Fruit fly (Drosophila melanogaster) whole organism, embryonic: ENCODE measurements around the gene MESR6.
A peak's percentile ranks its signal among the peaks of the same experiment; 100 is the strongest.

Experiments used
- Abd-B ChIP-seq: fragments of 200-800 bp; sonication (Bioruptor generic); optimal IDR thresholded peaks from 2 replicates; lab custom pipeline; 2018; ENCODE audit warnings: missing biosample characterization, mild to moderate bottlenecking, missing genetic modification characterization, moderate library complexity
- Ada2b ChIP-seq: fragments of 200-800 bp; sonication (Bioruptor generic); IDR thresholded peaks from 2 replicates; pipeline ENCODE4 v1.3.6; 2022; ENCODE audit warnings: missing biosample characterization, missing genetic modification characterization
- Aef1 ChIP-seq: fragments of 200-800 bp; sonication (Bioruptor generic); IDR thresholded peaks from 3 replicates; pipeline ENCODE4 v1.3.6; 2022; ENCODE audit warnings: missing biosample characterization, missing genetic modification characterization
- Atf3 ChIP-seq: fragments of 200-800 bp; sonication (Bioruptor generic); optimal IDR thresholded peaks from 3 replicates; lab custom pipeline; 2016; ENCODE audit warnings: missing biosample characterization, missing genetic modification characterization
- CG10654 ChIP-seq: fragments of 200-800 bp; sonication (Bioruptor generic); optimal IDR thresholded peaks from 2 replicates; lab custom pipeline; 2016; ENCODE audit warnings: missing biosample characterization, missing genetic modification characterization
- CG11085 ChIP-seq: fragments of 200-800 bp; sonication (Bioruptor generic); IDR thresholded peaks from 2 replicates; pipeline ENCODE4 v1.3.6; 2022; ENCODE audit warnings: missing biosample characterization, missing genetic modification characterization
- CG11093 ChIP-seq: fragments of 200-800 bp; sonication (Bioruptor generic); IDR thresholded peaks from 3 replicates; pipeline ENCODE4 v1.3.6; 2022; ENCODE audit warnings: missing biosample characterization, missing genetic modification characterization
- CG11456 ChIP-seq: fragments of 200-800 bp; sonication (Bioruptor generic); IDR thresholded peaks from 3 replicates; pipeline ENCODE4 v1.3.6; 2022; ENCODE audit warnings: missing biosample characterization, missing genetic modification characterization
- CG11504 ChIP-seq: fragments of 200-800 bp; sonication (Bioruptor generic); optimal IDR thresholded peaks from 3 replicates; lab custom pipeline; 2019; ENCODE audit warnings: missing biosample characterization, mild to moderate bottlenecking, missing genetic modification characterization, moderate library complexity
- CG11723 ChIP-seq: fragments of 200-800 bp; sonication (Bioruptor generic); optimal IDR thresholded peaks from 2 replicates; lab custom pipeline; 2017; ENCODE audit warnings: missing biosample characterization, mild to moderate bottlenecking, missing genetic modification characterization
- CG12659 ChIP-seq: fragments of 200-800 bp; sonication (Bioruptor generic); optimal IDR thresholded peaks from 3 replicates; lab custom pipeline; 2017; ENCODE audit warnings: mild to moderate bottlenecking, missing biosample characterization, missing genetic modification reagents, missing genetic modification characterization
- CG13775 ChIP-seq: fragments of 200-800 bp; sonication (Bioruptor generic); optimal IDR thresholded peaks from 3 replicates; lab custom pipeline; 2017; ENCODE audit warnings: missing biosample characterization, mild to moderate bottlenecking, missing genetic modification characterization
- CG14014 ChIP-seq: fragments of 200-800 bp; sonication (Bioruptor generic); IDR thresholded peaks from 2 replicates; pipeline ENCODE4 v1.3.6; 2022; ENCODE audit warnings: missing biosample characterization, missing genetic modification characterization
- CG15696 ChIP-seq: fragments of 200-800 bp; sonication (Bioruptor generic); optimal IDR thresholded peaks from 2 replicates; lab custom pipeline; 2019; ENCODE audit warnings: missing biosample characterization, mild to moderate bottlenecking, missing genetic modification characterization, moderate library complexity
- CG17359 ChIP-seq: fragments of 200-800 bp; sonication (Bioruptor generic); optimal IDR thresholded peaks from 3 replicates; lab custom pipeline; 2018; ENCODE audit warnings: missing biosample characterization, mild to moderate bottlenecking, missing genetic modification characterization, moderate library complexity
- CG18764 ChIP-seq: fragments of 200-800 bp; sonication (Bioruptor generic); optimal IDR thresholded peaks from 3 replicates; lab custom pipeline; 2016; ENCODE audit warnings: missing biosample characterization, missing genetic modification characterization
- CG2129 ChIP-seq: fragments of 200-800 bp; sonication (Bioruptor generic); IDR thresholded peaks from 2 replicates; pipeline ENCODE4 v1.3.6; 2022; ENCODE audit warnings: missing biosample characterization, missing genetic modification characterization; ENCODE audit not compliant: partially characterized antibody
- CG5953 ChIP-seq: fragments of 200-800 bp; sonication (Bioruptor generic); IDR thresholded peaks from 2 replicates; pipeline ENCODE4 v1.3.6; 2022; ENCODE audit warnings: missing biosample characterization, missing genetic modification characterization
- CG7745 ChIP-seq: fragments of 200-800 bp; sonication (Bioruptor generic); optimal IDR thresholded peaks from 2 replicates; lab custom pipeline; 2018; ENCODE audit warnings: missing biosample characterization, mild to moderate bottlenecking, missing genetic modification characterization, moderate library complexity
- D19B ChIP-seq: fragments of 200-800 bp; sonication (Bioruptor generic); optimal IDR thresholded peaks from 2 replicates; lab custom pipeline; 2017; ENCODE audit warnings: missing biosample characterization, mild to moderate bottlenecking, missing genetic modification characterization
- Elba2 ChIP-seq: fragments of 200-800 bp; sonication (Bioruptor generic); optimal IDR thresholded peaks from 3 replicates; lab custom pipeline; 2016; ENCODE audit warnings: missing biosample characterization, missing genetic modification characterization
- H2.0 ChIP-seq: fragments of 200-800 bp; sonication (Bioruptor generic); IDR thresholded peaks from 2 replicates; pipeline ENCODE4 v1.3.6; 2022; ENCODE audit warnings: missing biosample characterization, missing genetic modification characterization
- Hmr ChIP-seq: fragments of 200-800 bp; sonication (Bioruptor generic); optimal IDR thresholded peaks from 3 replicates; lab custom pipeline; 2017; ENCODE audit warnings: mild to moderate bottlenecking, missing biosample characterization, missing genetic modification reagents, missing genetic modification characterization
- Scr ChIP-seq: fragments of 200-800 bp; sonication (Bioruptor generic); IDR thresholded peaks from 2 replicates; pipeline ENCODE4 v1.3.6; 2022; ENCODE audit warnings: missing biosample characterization, missing genetic modification characterization; ENCODE audit not compliant: partially characterized antibody
- Six4 ChIP-seq: fragments of 200-800 bp; sonication (Bioruptor generic); optimal IDR thresholded peaks from 2 replicates; lab custom pipeline; 2016; ENCODE audit warnings: missing biosample characterization, missing genetic modification characterization
- Ssrp ChIP-seq: fragments of 200-800 bp; sonication (Bioruptor generic); optimal IDR thresholded peaks from 2 replicates; lab custom pipeline; 2018; ENCODE audit warnings: missing biosample characterization, mild to moderate bottlenecking, missing genetic modification characterization, moderate library complexity
- ac ChIP-seq: fragments of 200-800 bp; sonication (Bioruptor generic); optimal IDR thresholded peaks from 3 replicates; lab custom pipeline; 2017; ENCODE audit warnings: missing biosample characterization, mild to moderate bottlenecking, missing genetic modification characterization
- ato ChIP-seq: fragments of 200-800 bp; sonication (Bioruptor generic); IDR thresholded peaks from 2 replicates; pipeline ENCODE4 v1.3.6; 2022; ENCODE audit warnings: missing biosample characterization, missing genetic modification characterization; ENCODE audit not compliant: partially characterized antibody
- bab2 ChIP-seq: fragments of 200-800 bp; sonication (Bioruptor generic); optimal IDR thresholded peaks from 2 replicates; lab custom pipeline; 2016; ENCODE audit warnings: missing biosample characterization, missing genetic modification characterization
- bigmax ChIP-seq: fragments of 200-800 bp; sonication (Bioruptor generic); optimal IDR thresholded peaks from 2 replicates; lab custom pipeline; 2018; ENCODE audit warnings: missing biosample characterization, mild to moderate bottlenecking, missing genetic modification characterization
- cwo ChIP-seq: fragments of 200-800 bp; sonication (Bioruptor generic); optimal IDR thresholded peaks from 3 replicates; lab custom pipeline; 2017; ENCODE audit warnings: missing biosample characterization, missing genetic modification characterization, mild to moderate bottlenecking, moderate library complexity, missing genetic modification reagents
- fu2 ChIP-seq: fragments of 200-800 bp; sonication (Bioruptor generic); optimal IDR thresholded peaks from 2 replicates; lab custom pipeline; 2016; ENCODE audit warnings: missing biosample characterization, missing genetic modification characterization
- ham ChIP-seq: fragments of 200-800 bp; sonication (Bioruptor generic); IDR thresholded peaks from 2 replicates; pipeline ENCODE4 v1.3.6; 2022; ENCODE audit warnings: missing biosample characterization, missing genetic modification characterization
- kni ChIP-seq: fragments of 200-800 bp; sonication (Bioruptor generic); optimal IDR thresholded peaks from 3 replicates; lab custom pipeline; 2017; ENCODE audit warnings: mild to moderate bottlenecking, missing biosample characterization, missing genetic modification reagents, missing genetic modification characterization
- nau ChIP-seq: fragments of 200-800 bp; sonication (Bioruptor generic); optimal IDR thresholded peaks from 3 replicates; lab custom pipeline; 2017; ENCODE audit warnings: missing biosample characterization, mild to moderate bottlenecking, missing genetic modification characterization, missing genetic modification reagents
- nmo ChIP-seq: fragments of 200-800 bp; sonication (Bioruptor generic); optimal IDR thresholded peaks from 2 replicates; lab custom pipeline; 2018; ENCODE audit warnings: missing biosample characterization, mild to moderate bottlenecking, missing genetic modification characterization, moderate library complexity
- sc ChIP-seq, 3 experiments: fragments of >200 bp in 2 of 3; fragments of 200-800 bp in 1 of 3; sonication (Bioruptor generic) in 1 of 3; optimal IDR thresholded peaks; 2 replicates in 2 of 3; 3 replicates in 1 of 3; lab custom pipeline; 2017; ENCODE audit warnings: mild to moderate bottlenecking in 1 of 3, missing biosample characterization in 1 of 3, missing genetic modification characterization in 1 of 3, missing genetic modification reagents in 1 of 3
- schlank ChIP-seq: fragments of 200-800 bp; sonication (Bioruptor generic); optimal IDR thresholded peaks from 2 replicates; lab custom pipeline; 2018; ENCODE audit warnings: missing biosample characterization, mild to moderate bottlenecking, missing genetic modification characterization
- scrt ChIP-seq: fragments of 200-800 bp; sonication (Bioruptor generic); optimal IDR thresholded peaks from 2 replicates; lab custom pipeline; 2018; ENCODE audit warnings: missing biosample characterization, mild to moderate bottlenecking, missing genetic modification characterization, moderate library complexity
- sens-2 ChIP-seq: fragments of 200-800 bp; sonication (Bioruptor generic); IDR thresholded peaks from 2 replicates; pipeline ENCODE4 v1.3.6; 2022; ENCODE audit warnings: missing biosample characterization, missing genetic modification characterization
- sima ChIP-seq: fragments of 200-800 bp; sonication (Bioruptor generic); optimal IDR thresholded peaks from 2 replicates; lab custom pipeline; 2016; ENCODE audit warnings: missing biosample characterization, missing genetic modification characterization
- sna ChIP-seq: fragments of 200-800 bp; sonication (Bioruptor generic); IDR thresholded peaks from 2 replicates; pipeline ENCODE4 v1.3.6; 2022; ENCODE audit warnings: missing biosample characterization, missing genetic modification characterization; ENCODE audit not compliant: partially characterized antibody
- stwl ChIP-seq: fragments of 200-800 bp; sonication (Bioruptor generic); optimal IDR thresholded peaks from 3 replicates; lab custom pipeline; 2018; ENCODE audit warnings: missing biosample characterization, mild to moderate bottlenecking, missing genetic modification characterization, moderate library complexity
- twi ChIP-seq: fragments of 200-800 bp; optimal IDR thresholded peaks from 2 replicates; lab custom pipeline; 2019; ENCODE audit warnings: missing biosample characterization, mild to moderate bottlenecking, missing genetic modification characterization, moderate library complexity
- unc-4 ChIP-seq: fragments of 200-800 bp; sonication (Bioruptor generic); IDR thresholded peaks from 2 replicates; pipeline ENCODE4 v1.3.6; 2022; ENCODE audit warnings: missing biosample characterization, missing genetic modification characterization; ENCODE audit not compliant: partially characterized antibody
- wek ChIP-seq: fragments of 200-800 bp; sonication (Bioruptor generic); optimal IDR thresholded peaks from 3 replicates; lab custom pipeline; 2018; ENCODE audit warnings: missing biosample characterization, mild to moderate bottlenecking, missing genetic modification characterization, moderate library complexity
- zf30C ChIP-seq: fragments of 200-800 bp; sonication (Bioruptor generic); optimal IDR thresholded peaks from 3 replicates; lab custom pipeline; 2018; ENCODE audit warnings: missing biosample characterization, mild to moderate bottlenecking, missing genetic modification characterization

Gene MESR6

dm6 chr3L:19086364-19087200 lies 5.9 kb upstream of the MESR6 start, which contains the start of gene Mkp3 (continued):
- TF ChIP-seq D19B (GFP tag; lab: Kevin White, UChicago) (peak; percentile 82), ato (GFP tag; lab: Robert Waterston, UW) (no peak), CG11093 (GFP tag; lab: Robert Waterston, UW) (peak; percentile 83), CG2129 (GFP tag; lab: Robert Waterston, UW) (no peak), Hmr (GFP tag; lab: Kevin White, UChicago) (peak; percentile 97), nau (GFP tag; lab: Kevin White, UChicago) (peak; percentile 81), unc-4 (0 out of 2 replicates have a peak, but pooled peaks have one; percentile 3), CG14014 (GFP tag; lab: Robert Waterston, UW) (peak; percentile 91), stwl (tag; lab: Kevin White, UChicago) (no peak), CG15696 (peak; percentile 67), CG13775 (peak; percentile 90), CG11504 (peak; percentile 91), ac (GFP tag; lab: Kevin White, UChicago) (no peak), schlank (tag; lab: Kevin White, UChicago) (peak; percentile 66), Ssrp (tag; lab: Kevin White, UChicago) (peak; percentile 79), sima (GFP tag; lab: Kevin White, UChicago) (no peak), scrt (GFP tag; lab: Kevin White, UChicago) (peak; percentile 89), fu2 (GFP tag; lab: Kevin White, UChicago) (peak; percentile 17), CG10654 (GFP tag; lab: Kevin White, UChicago) (peak; percentile 71), ham (GFP tag; lab: Robert Waterston, UW) (peak; percentile 41), Atf3 (GFP tag; lab: Kevin White, UChicago) (no peak), kni (GFP tag; lab: Kevin White, UChicago) (no peak), nmo (peak; percentile 89), CG12659 (peak; percentile 95), CG17359 (tag; lab: Kevin White, UChicago) (peak; percentile 89), Aef1 (GFP tag; lab: Robert Waterston, UW) (peak; percentile 89), CG18764 (peak; percentile 72), sna (GFP tag; lab: Robert Waterston, UW) (no peak), Ada2b (peak; percentile 87), Abd-B (GFP tag; lab: Kevin White, UChicago) (peak; percentile 70), zf30C (no peak), sens-2 (no peak), sc (optimal IDR thresholded peaks at IDR 0.05; lab: Kevin White, UChicago) (no peak), sc (GFP tag; optimal IDR thresholded peaks at IDR 0.05; lab: Kevin White, UChicago) (peak; percentile 65), CG5953 (GFP tag; lab: Robert Waterston, UW) (peak; percentile 65; the same call in 1 of the 2 replicates), wek (GFP tag; lab: Kevin White, UChicago) (peak; percentile 12), bigmax (no peak), Scr (no peak), twi (tag; lab: Kevin White, UChicago) (peak; percentile 70), H2.0 (peak; percentile 87), CG11456 (peak; percentile 88), bab2 (no peak), CG7745 (no peak), CG11723 (GFP tag; lab: Kevin White, UChicago) (peak; percentile 77), cwo (GFP tag; lab: Kevin White, UChicago) (peak; percentile 90), CG11085 (GFP tag; lab: Robert Waterston, UW) (peak; percentile 78), Elba2 (GFP tag; lab: Kevin White, UChicago) (no peak), Six4 (GFP tag; lab: Kevin White, UChicago) (peak; percentile 78)
